Worm (Caenorhabditis elegans) whole organism, L2 larva: ENCODE results near the gene K09E4.3.

Source experiments
- aly-2 ChIP-seq: fragments of 150-350 bp; optimal IDR thresholded peaks from 2 replicates; lab custom pipeline; 2014; ENCODE audit warnings: missing biosample characterization, missing genetic modification characterization
- blmp-1 ChIP-seq: sonication (generic microtip); optimal IDR thresholded peaks from 2 replicates; lab custom pipeline; 2017; ENCODE audit warnings: missing genetic modification characterization, mild to moderate bottlenecking, missing compliant biosample characterization, antibody characterized with exemption, moderate library complexity; ENCODE audit not compliant: insufficient read depth
- ceh-82 ChIP-seq: fragments of 150-350 bp; optimal IDR thresholded peaks from 2 replicates; lab custom pipeline; 2014; ENCODE audit warnings: missing biosample characterization, missing genetic modification characterization
- crh-2 ChIP-seq: sonication (generic microtip); optimal IDR thresholded peaks from 2 replicates; lab custom pipeline; 2017; ENCODE audit warnings: missing biosample characterization, missing genetic modification characterization
- dmd-4 ChIP-seq: sonication (generic microtip); optimal IDR thresholded peaks from 2 replicates; lab custom pipeline; 2017; ENCODE audit warnings: missing biosample characterization, missing genetic modification characterization
- elt-3 ChIP-seq: sonication (generic microtip); optimal IDR thresholded peaks from 2 replicates; lab custom pipeline; 2017; ENCODE audit warnings: missing biosample characterization, missing genetic modification characterization
- lin-39 ChIP-seq: fragments of 150-350 bp; optimal IDR thresholded peaks from 2 replicates; lab custom pipeline; 2014; ENCODE audit warnings: missing biosample characterization, missing genetic modification reagents, missing genetic modification characterization
- nhr-23 ChIP-seq: fragments of 150-350 bp; optimal IDR thresholded peaks from 2 replicates; lab custom pipeline; 2014; ENCODE audit warnings: missing biosample characterization, missing genetic modification reagents, missing genetic modification characterization
- nhr-6 ChIP-seq: fragments of 150-350 bp; optimal IDR thresholded peaks from 2 replicates; lab custom pipeline; 2014; ENCODE audit warnings: missing biosample characterization, missing genetic modification characterization
- sma-3 ChIP-seq: sonication (generic microtip); optimal IDR thresholded peaks from 2 replicates; lab custom pipeline; 2016; ENCODE audit warnings: missing genetic modification reagents, missing genetic modification characterization, missing compliant biosample characterization
- snpc-4 ChIP-seq: fragments of 150-350 bp; optimal IDR thresholded peaks from 2 replicates; lab custom pipeline; 2014; ENCODE audit warnings: missing biosample characterization, missing genetic modification characterization
- unc-39 ChIP-seq: fragments of 150-350 bp; optimal IDR thresholded peaks from 2 replicates; lab custom pipeline; 2014; ENCODE audit warnings: missing biosample characterization, missing genetic modification characterization
- zag-1 ChIP-seq: fragments of 150-350 bp; optimal IDR thresholded peaks from 2 replicates; lab custom pipeline; 2014; ENCODE audit warnings: missing biosample characterization, missing genetic modification characterization
- ztf-11 ChIP-seq: sonication (generic microtip); optimal IDR thresholded peaks from 2 replicates; lab custom pipeline; 2017; ENCODE audit warnings: missing biosample characterization, missing genetic modification characterization

DNA sequence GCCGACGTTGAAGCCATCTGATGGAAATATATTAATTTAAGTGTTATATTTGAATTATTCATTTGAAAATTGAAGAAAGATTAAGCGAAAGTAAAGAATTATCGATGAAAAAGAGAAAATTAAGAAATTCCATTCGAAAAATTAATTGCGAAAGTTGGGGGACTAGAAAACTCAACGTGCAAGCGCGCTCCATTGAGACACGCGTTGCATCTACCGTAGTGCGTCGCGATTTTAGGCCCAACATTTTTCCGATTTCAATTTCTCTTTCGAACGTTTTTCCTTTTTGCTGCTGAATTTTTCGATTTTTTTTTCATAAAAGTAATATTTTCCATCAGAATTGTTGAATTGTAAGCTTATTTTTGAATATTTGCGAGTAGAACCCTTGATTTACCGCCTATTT lies 27.6 kb upstream of the K09E4.3 start, which contains the start of gene Y48B6A.1:
- TF ChIP-seq nhr-6 (tag; lab: Kevin White, UChicago) (peak; percentile 84), blmp-1 (tag; lab: Kevin White, UChicago) (peak; percentile 87), sma-3 (GFP tag; lab: Kevin White, UChicago) (peak; percentile 93), unc-39 (tag; lab: Kevin White, UChicago) (no peak), aly-2 (tag; lab: Kevin White, UChicago) (no peak), snpc-4 (tag; lab: Kevin White, UChicago) (peak; percentile 91), zag-1 (tag; lab: Kevin White, UChicago) (peak; percentile 77), nhr-23 (tag; lab: Kevin White, UChicago) (no peak), crh-2 (peak; percentile 97), ztf-11 (peak; percentile 8), lin-39 (tag; lab: Kevin White, UChicago) (no peak), elt-3 (tag; lab: Kevin White, UChicago) (no peak), dmd-4 (no peak), ceh-82 (tag; lab: Kevin White, UChicago) (peak; percentile 37)
